Worm (Caenorhabditis elegans) whole organism, L2 larva: ENCODE measurements around the gene srsx-18.

Source experiments
- C34F6.9 ChIP-seq: fragments of 150-350 bp; optimal IDR thresholded peaks from 2 replicates; lab custom pipeline; 2014; ENCODE audit warnings: missing biosample characterization, missing genetic modification characterization
- F13H6.1 ChIP-seq: sonication (generic microtip); optimal IDR thresholded peaks from 2 replicates; lab custom pipeline; 2016; ENCODE audit warnings: missing genetic modification characterization, missing compliant biosample characterization
- R02D3.7 ChIP-seq: fragments of 150-350 bp; optimal IDR thresholded peaks from 2 replicates; lab custom pipeline; 2014; ENCODE audit warnings: missing biosample characterization, missing genetic modification characterization
- Y55F3AM.14 ChIP-seq: fragments of 200-800 bp; sonication (Bioruptor generic); optimal IDR thresholded peaks from 2 replicates; lab custom pipeline; 2018; ENCODE audit warnings: mild to moderate bottlenecking, missing genetic modification characterization, missing compliant biosample characterization
- ZK546.5 ChIP-seq: sonication (generic microtip); optimal IDR thresholded peaks from 2 replicates; lab custom pipeline; 2017; ENCODE audit warnings: missing biosample characterization, missing genetic modification characterization
- alr-1 ChIP-seq: fragments of 150-350 bp; optimal IDR thresholded peaks from 2 replicates; lab custom pipeline; 2014; ENCODE audit warnings: missing biosample characterization, missing genetic modification characterization
- aly-2 ChIP-seq: fragments of 150-350 bp; optimal IDR thresholded peaks from 2 replicates; lab custom pipeline; 2014; ENCODE audit warnings: missing biosample characterization, missing genetic modification characterization
- blmp-1 ChIP-seq: sonication (generic microtip); optimal IDR thresholded peaks from 2 replicates; lab custom pipeline; 2017; ENCODE audit warnings: missing genetic modification characterization, mild to moderate bottlenecking, missing compliant biosample characterization, antibody characterized with exemption, moderate library complexity; ENCODE audit not compliant: insufficient read depth
- ceh-82 ChIP-seq: fragments of 150-350 bp; optimal IDR thresholded peaks from 2 replicates; lab custom pipeline; 2014; ENCODE audit warnings: missing biosample characterization, missing genetic modification characterization
- egl-27 ChIP-seq: sonication (generic microtip); optimal IDR thresholded peaks from 3 replicates; lab custom pipeline; 2017; ENCODE audit warnings: missing biosample characterization, missing genetic modification reagents, missing genetic modification characterization
- elt-1 ChIP-seq: fragments of 150-350 bp; optimal IDR thresholded peaks from 2 replicates; lab custom pipeline; 2014; ENCODE audit warnings: missing biosample characterization, missing genetic modification characterization
- elt-3 ChIP-seq: sonication (generic microtip); optimal IDR thresholded peaks from 2 replicates; lab custom pipeline; 2017; ENCODE audit warnings: missing biosample characterization, missing genetic modification characterization
- lin-11 ChIP-seq: fragments of 150-350 bp; sonication (generic microtip); optimal IDR thresholded peaks from 2 replicates; lab custom pipeline; 2014; ENCODE audit warnings: missing biosample characterization, missing genetic modification characterization, inconsistent platforms, mixed read lengths
- lin-39 ChIP-seq: fragments of 150-350 bp; optimal IDR thresholded peaks from 2 replicates; lab custom pipeline; 2014; ENCODE audit warnings: missing biosample characterization, missing genetic modification reagents, missing genetic modification characterization
- lsy-2 ChIP-seq, 2 experiments: fragments of 150-350 bp in 1 of 2; sonication (generic microtip) in 1 of 2; optimal IDR thresholded peaks; 2 replicates each; lab custom pipeline; 2014 to 2017; ENCODE audit warnings: missing biosample characterization in 2 of 2, missing genetic modification characterization in 2 of 2
- mab-5 ChIP-seq: fragments of 150-350 bp; optimal IDR thresholded peaks from 2 replicates; lab custom pipeline; 2014; ENCODE audit warnings: missing biosample characterization, missing genetic modification characterization
- mbf-1 ChIP-seq: sonication (generic microtip); optimal IDR thresholded peaks from 2 replicates; lab custom pipeline; 2017; ENCODE audit warnings: missing biosample characterization, missing genetic modification characterization
- mdl-1 ChIP-seq, 2 experiments: fragments of 150-350 bp in 1 of 2; sonication (generic microtip) in 1 of 2; optimal IDR thresholded peaks; 2 replicates each; lab custom pipeline; 2017; ENCODE audit warnings: missing biosample characterization in 2 of 2, missing genetic modification characterization in 2 of 2
- nhr-12 ChIP-seq: fragments of 150-350 bp; optimal IDR thresholded peaks from 2 replicates; lab custom pipeline; 2014; ENCODE audit warnings: missing biosample characterization, missing genetic modification characterization
- nhr-129 ChIP-seq: fragments of 150-350 bp; optimal IDR thresholded peaks from 2 replicates; lab custom pipeline; 2014; ENCODE audit warnings: missing biosample characterization, missing genetic modification characterization
- nhr-23 ChIP-seq: fragments of 150-350 bp; optimal IDR thresholded peaks from 2 replicates; lab custom pipeline; 2014; ENCODE audit warnings: missing biosample characterization, missing genetic modification reagents, missing genetic modification characterization
- nhr-237 ChIP-seq: fragments of 150-350 bp; optimal IDR thresholded peaks from 2 replicates; lab custom pipeline; 2014; ENCODE audit warnings: missing biosample characterization, missing genetic modification characterization
- nhr-25 ChIP-seq: fragments of 150-350 bp; sonication (generic microtip); optimal IDR thresholded peaks from 3 replicates; lab custom pipeline; 2014; ENCODE audit warnings: missing biosample characterization, missing genetic modification characterization
- nhr-77 ChIP-seq: fragments of 150-350 bp; optimal IDR thresholded peaks from 2 replicates; lab custom pipeline; 2014; ENCODE audit warnings: missing biosample characterization, missing genetic modification characterization
- peb-1 ChIP-seq: fragments of 150-350 bp; optimal IDR thresholded peaks from 2 replicates; lab custom pipeline; 2014; ENCODE audit warnings: missing biosample characterization, missing genetic modification characterization
- skn-1 ChIP-seq: sonication (generic microtip); optimal IDR thresholded peaks from 2 replicates; lab custom pipeline; 2017; ENCODE audit warnings: missing biosample characterization, missing genetic modification characterization
- sma-3 ChIP-seq: sonication (generic microtip); optimal IDR thresholded peaks from 2 replicates; lab custom pipeline; 2016; ENCODE audit warnings: missing genetic modification reagents, missing genetic modification characterization, missing compliant biosample characterization
- sma-9 ChIP-seq, 2 experiments: fragments of 150-350 bp in 1 of 2; sonication (generic microtip) in 1 of 2; optimal IDR thresholded peaks; 2 replicates each; lab custom pipeline; 2014 to 2016; ENCODE audit warnings: missing genetic modification characterization in 2 of 2, mild to moderate bottlenecking in 1 of 2, missing biosample characterization in 1 of 2, missing compliant biosample characterization in 1 of 2, missing genetic modification reagents in 1 of 2, moderate library complexity in 1 of 2
- unc-39 ChIP-seq: fragments of 150-350 bp; optimal IDR thresholded peaks from 2 replicates; lab custom pipeline; 2014; ENCODE audit warnings: missing biosample characterization, missing genetic modification characterization
- unc-62 ChIP-seq: fragments of 150-350 bp; optimal IDR thresholded peaks from 2 replicates; lab custom pipeline; 2014; ENCODE audit warnings: missing biosample characterization, missing genetic modification reagents, missing genetic modification characterization
- ztf-1 ChIP-seq: fragments of 200-800 bp; sonication (Bioruptor generic); conservative IDR thresholded peaks from 2 replicates; pipeline ENCODE4 v1.3.6; 2022; ENCODE audit warnings: missing genetic modification characterization, missing compliant biosample characterization
- ztf-11 ChIP-seq: sonication (generic microtip); optimal IDR thresholded peaks from 2 replicates; lab custom pipeline; 2017; ENCODE audit warnings: missing biosample characterization, missing genetic modification characterization
- ztf-4 ChIP-seq: fragments of 150-350 bp; optimal IDR thresholded peaks from 2 replicates; lab custom pipeline; 2014; ENCODE audit warnings: missing biosample characterization, missing genetic modification characterization

The srsx-18 gene

ce11 chrV:5949674-5950149 lies 27.4 kb downstream of the srsx-18 start:
- no peak for TF ChIP-seq ztf-1 (GFP tag; lab: Robert Waterston, UW)
- TF ChIP-seq nhr-25 (tag; lab: Kevin White, UChicago) = peak; percentile 4
- no peak for TF ChIP-seq nhr-77 (tag; lab: Kevin White, UChicago)
- TF ChIP-seq unc-62 = no peak
- TF ChIP-seq sma-3 (GFP tag; lab: Kevin White, UChicago) = no peak
- no peak for TF ChIP-seq peb-1
- TF ChIP-seq lin-11 (tag; lab: Kevin White, UChicago) = no peak
- TF ChIP-seq lin-39 (tag; lab: Kevin White, UChicago) = peak; percentile 7

- TF ChIP-seq C34F6.9 (tag; lab: Kevin White, UChicago) (no peak), sma-3 (GFP tag; lab: Kevin White, UChicago) (no peak), nhr-23 (tag; lab: Kevin White, UChicago) (no peak), alr-1 (tag; lab: Kevin White, UChicago) (no peak), lin-39 (tag; lab: Kevin White, UChicago) (no peak), nhr-237 (tag; lab: Kevin White, UChicago) (no peak), nhr-77 (tag; lab: Kevin White, UChicago) (no peak), elt-3 (tag; lab: Kevin White, UChicago) (no peak), F13H6.1 (tag; lab: Kevin White, UChicago) (no peak), Y55F3AM.14 (GFP tag; lab: Kevin White, UChicago) (no peak), egl-27 (tag; lab: Kevin White, UChicago) (no peak), nhr-129 (no peak)
Measured at ce11 chrV:5951133-5951532, 28.8 kb downstream of the srsx-18 start, which contains the start of gene M03F8.1. Gene M03F8.1, plus strand, starts transcription at chrV:5951433.

- TF ChIP-seq F13H6.1 (tag; lab: Kevin White, UChicago) = no peak
- no peak for TF ChIP-seq nhr-25 (tag; lab: Kevin White, UChicago)
- no peak for TF ChIP-seq lsy-2 (tag; optimal IDR thresholded peaks at IDR 0.05; lab: Kevin White, UChicago)
- TF ChIP-seq elt-1 (tag; lab: Kevin White, UChicago) = no peak
- no peak for TF ChIP-seq skn-1
- TF ChIP-seq nhr-237 (tag; lab: Kevin White, UChicago) = no peak
- TF ChIP-seq peb-1 = no peak
- TF ChIP-seq lin-39 (tag; lab: Kevin White, UChicago) = no peak
- TF ChIP-seq C34F6.9 (tag; lab: Kevin White, UChicago) = no peak
- no peak for TF ChIP-seq blmp-1 (tag; lab: Kevin White, UChicago)
- TF ChIP-seq R02D3.7 = no peak
- TF ChIP-seq sma-9 (GFP tag; optimal IDR thresholded peaks at IDR 0.05; lab: Kevin White, UChicago) = no peak
- no peak for TF ChIP-seq sma-9 (tag; optimal IDR thresholded peaks at IDR 0.05; lab: Kevin White, UChicago)
- no peak for TF ChIP-seq mab-5
- TF ChIP-seq ceh-82 (tag; lab: Kevin White, UChicago) = no peak
- no peak for TF ChIP-seq aly-2 (tag; lab: Kevin White, UChicago)
- TF ChIP-seq alr-1 (tag; lab: Kevin White, UChicago) = no peak
- TF ChIP-seq nhr-12 (tag; lab: Kevin White, UChicago) = no peak
- no peak for TF ChIP-seq ZK546.5
Measured at ce11 chrV:5953086-5953485, 30.8 kb downstream of the srsx-18 start.

ce11 chrV:5954747-5955146 lies 32.4 kb downstream of the srsx-18 start, which contains the start of gene M03F8.6:
Gene M03F8.6, minus strand, starts transcription at chrV:5954847.
- TF ChIP-seq egl-27 (tag; lab: Kevin White, UChicago) = no peak
- no peak for TF ChIP-seq mdl-1 (tag; optimal IDR thresholded peaks at IDR 0.05; lab: Kevin White, UChicago)
- no peak for TF ChIP-seq ztf-11
- TF ChIP-seq unc-39 = no peak
- TF ChIP-seq ztf-4 (tag; lab: Kevin White, UChicago) = no peak
- TF ChIP-seq lin-39 (tag; lab: Kevin White, UChicago) = no peak

ce11 chrV:5955627-5956026 lies 33.3 kb downstream of the srsx-18 start:
- no peak for TF ChIP-seq mab-5
- no peak for TF ChIP-seq lin-39 (tag; lab: Kevin White, UChicago)
- TF ChIP-seq blmp-1 (tag; lab: Kevin White, UChicago) = no peak
- no peak for TF ChIP-seq lin-11 (tag; lab: Kevin White, UChicago)
- TF ChIP-seq lsy-2 (tag; optimal IDR thresholded peaks at IDR 0.05; lab: Kevin White, UChicago) = no peak
- no peak for TF ChIP-seq mbf-1 (tag; lab: Kevin White, UChicago)
- no peak for TF ChIP-seq elt-1 (tag; lab: Kevin White, UChicago)
- TF ChIP-seq nhr-25 (tag; lab: Kevin White, UChicago) = no peak
